Worm (Caenorhabditis elegans): Measurements from ENCODE around the gene sra-6.

sra-6 gene

ce11 chrII:9522986-9523385 lies 27.6 kb downstream of the sra-6 start, which contains the start of gene AH6.17:
TSS of gene AH6.17 (plus strand) at chrII:9523170.
- TF ChIP-seq pha-4 (tag; optimal IDR thresholded peaks at IDR 0.05) (no peak), mab-5 (tag; optimal IDR thresholded peaks at IDR 0.05) (no peak), drap-1 (GFP tag; optimal IDR thresholded peaks at IDR 0.05) (no peak), mep-1 (tag; optimal IDR thresholded peaks at IDR 0.05) (no peak), mls-2 (tag; optimal IDR thresholded peaks at IDR 0.05) (no peak), flh-1 (GFP tag; optimal IDR thresholded peaks at IDR 0.05) (no peak), lsy-2 (tag; optimal IDR thresholded peaks at IDR 0.05) (no peak), tbx-8 (GFP tag; optimal IDR thresholded peaks at IDR 0.05) (no peak), ceh-39 (tag; optimal IDR thresholded peaks at IDR 0.05) (no peak), ces-1 (GFP tag; optimal IDR thresholded peaks at IDR 0.05) (no peak), nhr-237 (tag; optimal IDR thresholded peaks at IDR 0.05) (no peak), lin-13 (tag; optimal IDR thresholded peaks at IDR 0.05) (no peak), nhr-76 (tag; optimal IDR thresholded peaks at IDR 0.05) (no peak), unc-39 (tag; optimal IDR thresholded peaks at IDR 0.05) (no peak), ceh-43 (GFP tag; optimal IDR thresholded peaks at IDR 0.05) (no peak), unc-62 (GFP tag; optimal IDR thresholded peaks at IDR 0.05) (no peak), zip-8 (tag; optimal IDR thresholded peaks at IDR 0.05) (no peak), hlh-1 (tag; optimal IDR thresholded peaks at IDR 0.05) (no peak)

DNA sequence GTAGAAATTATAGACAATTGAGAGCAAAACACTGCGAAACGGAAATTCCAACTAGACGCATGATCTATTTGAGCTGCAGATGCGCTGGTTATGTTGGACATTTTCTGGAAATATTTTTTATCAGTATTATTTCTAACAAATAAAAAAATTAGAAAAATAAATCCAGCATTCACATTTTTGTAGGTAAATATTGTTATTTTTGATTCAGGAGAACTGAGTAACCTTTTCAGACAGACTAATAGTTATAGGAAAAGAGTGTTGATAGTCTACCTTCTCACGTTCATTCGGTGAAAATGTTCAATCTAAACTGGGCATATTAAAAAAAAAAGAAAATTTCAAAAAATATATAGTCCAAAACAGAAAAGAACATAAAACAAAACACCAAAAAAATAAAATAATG lies 29.0 kb downstream of the sra-6 start, which contains the start of gene sra-1:
TSS of gene sra-1 (minus strand) at position 101 of the 400 bp plus-strand sequence.
- TF ChIP-seq unc-120 (tag; optimal IDR thresholded peaks at IDR 0.05; ENCODE audit: poor library complexity, severe bottlenecking) (no peak), lin-32 (GFP tag; optimal IDR thresholded peaks at IDR 0.05) (no peak), bed-3 (GFP tag; optimal IDR thresholded peaks at IDR 0.05) (no peak), ztf-11 (tag; optimal IDR thresholded peaks at IDR 0.05) (no peak), blmp-1 (tag; optimal IDR thresholded peaks at IDR 0.05) (no peak), zip-8 (tag; optimal IDR thresholded peaks at IDR 0.05) (no peak), unc-39 (tag; optimal IDR thresholded peaks at IDR 0.05) (no peak), mab-5 (tag; optimal IDR thresholded peaks at IDR 0.05) (no peak), nhr-12 (tag; optimal IDR thresholded peaks at IDR 0.05) (no peak), ces-1 (GFP tag; optimal IDR thresholded peaks at IDR 0.05) (no peak), snpc-4 (tag; optimal IDR thresholded peaks at IDR 0.05) (no peak), mep-1 (tag; optimal IDR thresholded peaks at IDR 0.05) (no peak), lsy-2 (tag; optimal IDR thresholded peaks at IDR 0.05) (no peak), elt-3 (tag; optimal IDR thresholded peaks at IDR 0.05) (no peak)

DNA sequence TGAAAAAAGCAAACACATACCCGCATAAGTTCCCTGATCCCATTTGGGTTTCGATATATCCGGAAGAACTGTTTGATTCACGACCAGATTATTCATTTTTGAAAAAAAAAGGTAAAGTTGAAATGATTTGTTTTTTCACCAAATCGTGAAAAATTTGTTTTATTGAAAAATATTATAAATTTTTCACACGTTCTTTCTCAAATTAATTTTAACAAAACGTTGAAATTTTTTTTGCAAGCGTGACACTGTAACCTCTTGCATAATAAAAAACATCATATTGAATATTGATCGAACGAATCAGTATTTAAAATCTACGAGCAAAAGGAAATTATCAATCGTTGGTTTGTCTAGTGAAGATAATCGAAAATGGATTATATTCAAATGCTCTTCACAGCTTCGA lies 31.8 kb downstream of the sra-6 start, which contains the start of the genes sfxn-1.1 and AH6.3:
TSS of gene sfxn-1.1 (minus strand) at position 101 of the 400 bp plus-strand sequence.
TSS of gene AH6.3 (plus strand) at position 275 of the 400 bp plus-strand sequence.
- no peak for TF ChIP-seq nhr-237 (tag; optimal IDR thresholded peaks at IDR 0.05)
- no peak for TF ChIP-seq ces-1 (GFP tag; optimal IDR thresholded peaks at IDR 0.05)
- no peak for TF ChIP-seq flh-1 (GFP tag; optimal IDR thresholded peaks at IDR 0.05)
- no peak for TF ChIP-seq tbx-8 (GFP tag; optimal IDR thresholded peaks at IDR 0.05)
- no peak for TF ChIP-seq unc-39 (tag; optimal IDR thresholded peaks at IDR 0.05)
- no peak for TF ChIP-seq lin-32 (GFP tag; optimal IDR thresholded peaks at IDR 0.05)
- TF ChIP-seq ceh-39 (tag; optimal IDR thresholded peaks at IDR 0.05) = no peak
- no peak for TF ChIP-seq lin-13 (tag; optimal IDR thresholded peaks at IDR 0.05)
- TF ChIP-seq zip-8 (tag; optimal IDR thresholded peaks at IDR 0.05) = no peak
- no peak for TF ChIP-seq blmp-1 (tag; optimal IDR thresholded peaks at IDR 0.05)
- TF ChIP-seq ceh-83 (GFP tag; optimal IDR thresholded peaks at IDR 0.05) = no peak
- TF ChIP-seq drap-1 (GFP tag; optimal IDR thresholded peaks at IDR 0.05) = no peak
- TF ChIP-seq nhr-76 (tag; optimal IDR thresholded peaks at IDR 0.05) = no peak
- TF ChIP-seq ceh-43 (GFP tag; optimal IDR thresholded peaks at IDR 0.05) = no peak
- TF ChIP-seq mls-2 (tag; optimal IDR thresholded peaks at IDR 0.05) = no peak

ce11 chrII:9516836-9517235 lies 33.8 kb downstream of the sra-6 start, which contains the start of gene gcy-1:
TSS of gene gcy-1 (minus strand) at chrII:9516936.
- TF ChIP-seq hlh-1 (tag; optimal IDR thresholded peaks at IDR 0.05) (no peak), mls-2 (tag; optimal IDR thresholded peaks at IDR 0.05) (no peak), nhr-76 (tag; optimal IDR thresholded peaks at IDR 0.05) (no peak), tbx-8 (GFP tag; optimal IDR thresholded peaks at IDR 0.05) (no peak), drap-1 (GFP tag; optimal IDR thresholded peaks at IDR 0.05) (no peak), ces-1 (GFP tag; optimal IDR thresholded peaks at IDR 0.05) (no peak), snpc-4 (tag; optimal IDR thresholded peaks at IDR 0.05) (no peak), lin-13 (tag; optimal IDR thresholded peaks at IDR 0.05) (no peak), flh-1 (GFP tag; optimal IDR thresholded peaks at IDR 0.05) (no peak), unc-39 (tag; optimal IDR thresholded peaks at IDR 0.05) (no peak), nhr-12 (tag; optimal IDR thresholded peaks at IDR 0.05) (no peak), ham-2 (GFP tag; optimal IDR thresholded peaks at IDR 0.05) (no peak), unc-120 (tag; optimal IDR thresholded peaks at IDR 0.05; ENCODE audit: poor library complexity, severe bottlenecking) (no peak), mep-1 (tag; optimal IDR thresholded peaks at IDR 0.05) (no peak), bed-3 (GFP tag; optimal IDR thresholded peaks at IDR 0.05) (no peak), pha-4 (tag; optimal IDR thresholded peaks at IDR 0.05) (no peak), zip-8 (tag; optimal IDR thresholded peaks at IDR 0.05) (no peak), sem-2 (GFP tag; optimal IDR thresholded peaks at IDR 0.05) (no peak), ceh-43 (GFP tag; optimal IDR thresholded peaks at IDR 0.05) (no peak), cnd-1 (tag; optimal IDR thresholded peaks at IDR 0.05) (no peak)
